Fruit fly (Drosophila melanogaster) whole organism, embryonic: ENCODE data around the gene His3.3A.

Source experiments
- B-H2 ChIP-seq: fragments of 200-800 bp; sonication (Bioruptor generic); optimal IDR thresholded peaks from 2 replicates; lab custom pipeline; 2018; ENCODE audit warnings: missing biosample characterization, mild to moderate bottlenecking, missing genetic modification characterization
- BEAF-32 ChIP-seq: fragments of 200-800 bp; sonication (Bioruptor generic); optimal IDR thresholded peaks from 3 replicates; lab custom pipeline; 2017; ENCODE audit warnings: missing biosample characterization, missing genetic modification characterization, mild to moderate bottlenecking, moderate library complexity, missing genetic modification reagents
- CG10209 ChIP-seq: fragments of 200-800 bp; sonication (Bioruptor generic); optimal IDR thresholded peaks from 3 replicates; lab custom pipeline; 2017; ENCODE audit warnings: missing biosample characterization, mild to moderate bottlenecking, missing genetic modification characterization, missing genetic modification reagents
- CG12942 ChIP-seq: fragments of 200-800 bp; sonication (Bioruptor generic); optimal IDR thresholded peaks from 3 replicates; lab custom pipeline; 2016; ENCODE audit warnings: missing biosample characterization, missing genetic modification characterization
- CG13123 ChIP-seq: fragments of 200-800 bp; sonication (Bioruptor generic); optimal IDR thresholded peaks from 2 replicates; lab custom pipeline; 2016; ENCODE audit warnings: missing biosample characterization, missing genetic modification characterization
- CG13624 ChIP-seq: fragments of 200-800 bp; sonication (Bioruptor generic); optimal IDR thresholded peaks from 2 replicates; lab custom pipeline; 2016; ENCODE audit warnings: missing biosample characterization, missing genetic modification characterization
- CG1647 ChIP-seq: fragments of 200-800 bp; sonication (Bioruptor generic); optimal IDR thresholded peaks from 3 replicates; lab custom pipeline; 2016; ENCODE audit warnings: missing biosample characterization, missing genetic modification characterization
- CG16863 ChIP-seq: fragments of 200-800 bp; sonication (Bioruptor generic); optimal IDR thresholded peaks from 3 replicates; lab custom pipeline; 2016; ENCODE audit warnings: missing biosample characterization, missing genetic modification characterization
- CG17359 ChIP-seq: fragments of 200-800 bp; sonication (Bioruptor generic); optimal IDR thresholded peaks from 3 replicates; lab custom pipeline; 2018; ENCODE audit warnings: missing biosample characterization, mild to moderate bottlenecking, missing genetic modification characterization, moderate library complexity
- CG17361 ChIP-seq: fragments of 200-800 bp; sonication (Bioruptor generic); IDR thresholded peaks from 3 replicates; pipeline ENCODE4 v1.3.6; 2022; ENCODE audit warnings: missing biosample characterization, missing genetic modification characterization
- CG17912 ChIP-seq: fragments of 200-800 bp; sonication (Bioruptor generic); optimal IDR thresholded peaks from 2 replicates; lab custom pipeline; 2018; ENCODE audit warnings: missing biosample characterization, mild to moderate bottlenecking, missing genetic modification characterization
- CG1832 ChIP-seq: fragments of 200-800 bp; sonication (Bioruptor generic); optimal IDR thresholded peaks from 2 replicates; lab custom pipeline; 2017; ENCODE audit warnings: missing biosample characterization, mild to moderate bottlenecking, missing genetic modification characterization, inconsistent platforms
- CG2712 ChIP-seq: fragments of 200-800 bp; optimal IDR thresholded peaks from 3 replicates; lab custom pipeline; 2019; ENCODE audit warnings: missing biosample characterization, mild to moderate bottlenecking, missing genetic modification characterization, moderate library complexity
- CG34224 ChIP-seq: fragments of 200-800 bp; sonication (Bioruptor generic); IDR thresholded peaks from 3 replicates; pipeline ENCODE4 v1.3.6; 2022; ENCODE audit warnings: missing biosample characterization, missing genetic modification characterization; ENCODE audit not compliant: partially characterized antibody
- CG42726 ChIP-seq: fragments of 200-800 bp; sonication (Bioruptor generic); IDR thresholded peaks from 2 replicates; pipeline ENCODE4 v1.3.6; 2022; ENCODE audit warnings: missing biosample characterization, missing genetic modification characterization; ENCODE audit not compliant: partially characterized antibody
- CG4404 ChIP-seq: fragments of 200-800 bp; sonication (Bioruptor generic); IDR thresholded peaks from 2 replicates; pipeline ENCODE4 v1.3.6; 2022; ENCODE audit warnings: missing biosample characterization, missing genetic modification characterization
- CG6683 ChIP-seq: fragments of 200-800 bp; sonication (Bioruptor generic); optimal IDR thresholded peaks from 2 replicates; lab custom pipeline; 2017; ENCODE audit warnings: missing biosample characterization, mild to moderate bottlenecking, missing genetic modification characterization, missing genetic modification reagents
- CG8924 ChIP-seq: fragments of 200-800 bp; optimal IDR thresholded peaks from 3 replicates; lab custom pipeline; 2019; ENCODE audit warnings: missing biosample characterization, mild to moderate bottlenecking, missing genetic modification characterization, moderate library complexity
- CG9932 ChIP-seq: fragments of 200-800 bp; sonication (Bioruptor generic); IDR thresholded peaks from 2 replicates; pipeline ENCODE4 v1.3.6; 2022; ENCODE audit warnings: missing biosample characterization, missing genetic modification characterization
- Deaf1 ChIP-seq: fragments of 200-800 bp; optimal IDR thresholded peaks from 3 replicates; lab custom pipeline; 2019; ENCODE audit warnings: missing biosample characterization, mild to moderate bottlenecking, missing genetic modification characterization, moderate library complexity
- Dip2 ChIP-seq: fragments of 200-800 bp; sonication (Bioruptor generic); IDR thresholded peaks from 2 replicates; pipeline ENCODE4 v1.3.6; 2022; ENCODE audit warnings: missing biosample characterization, missing genetic modification characterization
- E2f2 ChIP-seq: fragments of 200-800 bp; sonication (Bioruptor generic); IDR thresholded peaks from 2 replicates; pipeline ENCODE4 v1.3.6; 2022; ENCODE audit warnings: missing biosample characterization, missing genetic modification characterization
- Elba2 ChIP-seq: fragments of 200-800 bp; sonication (Bioruptor generic); optimal IDR thresholded peaks from 3 replicates; lab custom pipeline; 2016; ENCODE audit warnings: missing biosample characterization, missing genetic modification characterization
- Hand ChIP-seq: fragments of 200-800 bp; sonication (Bioruptor generic); optimal IDR thresholded peaks from 2 replicates; lab custom pipeline; 2017; ENCODE audit warnings: mild to moderate bottlenecking, missing biosample characterization, missing genetic modification reagents, missing genetic modification characterization
- Med ChIP-seq: fragments of 200-800 bp; sonication (Bioruptor generic); peaks from one replicate; lab custom pipeline; 2016; ENCODE audit warnings: missing biosample characterization, missing genetic modification characterization, mild to moderate bottlenecking, inconsistent platforms, moderate library complexity
- ab ChIP-seq: fragments of 200-800 bp; sonication (Bioruptor generic); optimal IDR thresholded peaks from 2 replicates; lab custom pipeline; 2016; ENCODE audit warnings: missing biosample characterization, missing genetic modification characterization
- az2 ChIP-seq: fragments of 200-800 bp; sonication (Bioruptor generic); optimal IDR thresholded peaks from 3 replicates; lab custom pipeline; 2016; ENCODE audit warnings: missing biosample characterization, missing genetic modification characterization
- bowl ChIP-seq: fragments of 200-800 bp; sonication (Bioruptor generic); IDR thresholded peaks from 2 replicates; pipeline ENCODE4 v1.3.6; 2022; ENCODE audit warnings: missing biosample characterization, missing genetic modification characterization
- btn ChIP-seq: fragments of 200-800 bp; sonication (Bioruptor generic); optimal IDR thresholded peaks from 2 replicates; lab custom pipeline; 2016; ENCODE audit warnings: missing biosample characterization, missing genetic modification characterization
- dati ChIP-seq: fragments of 200-800 bp; sonication (Bioruptor generic); IDR thresholded peaks from 2 replicates; pipeline ENCODE4 v1.3.6; 2022; ENCODE audit warnings: missing biosample characterization, missing genetic modification characterization
- esg ChIP-seq: fragments of 200-800 bp; sonication (Bioruptor generic); conservative IDR thresholded peaks from 2 replicates; pipeline ENCODE4 v1.3.6; 2022; ENCODE audit warnings: missing biosample characterization, missing genetic modification characterization
- ewg ChIP-seq: fragments of 200-800 bp; sonication (Bioruptor generic); optimal IDR thresholded peaks from 3 replicates; lab custom pipeline; 2017; ENCODE audit warnings: mild to moderate bottlenecking, missing biosample characterization, missing genetic modification reagents, missing genetic modification characterization
- gce ChIP-seq: fragments of 200-800 bp; sonication (Bioruptor generic); IDR thresholded peaks from 3 replicates; pipeline ENCODE4 v1.3.6; 2022; ENCODE audit warnings: missing biosample characterization, missing genetic modification characterization
- her ChIP-seq: fragments of 200-800 bp; sonication (Bioruptor generic); optimal IDR thresholded peaks from 2 replicates; lab custom pipeline; 2016; ENCODE audit warnings: missing biosample characterization, missing genetic modification characterization
- ken ChIP-seq: fragments of 200-800 bp; sonication (Bioruptor generic); IDR thresholded peaks from 3 replicates; pipeline ENCODE4 v1.3.6; 2022; ENCODE audit warnings: missing biosample characterization, missing genetic modification characterization
- klu ChIP-seq: fragments of 200-800 bp; sonication (Bioruptor generic); IDR thresholded peaks from 2 replicates; pipeline ENCODE4 v1.3.6; 2022; ENCODE audit warnings: missing biosample characterization, missing genetic modification characterization
- knrl ChIP-seq: fragments of 200-800 bp; sonication (Bioruptor generic); IDR thresholded peaks from 3 replicates; pipeline ENCODE4 v1.3.6; 2022; ENCODE audit warnings: missing biosample characterization, missing genetic modification characterization; ENCODE audit not compliant: partially characterized antibody
- nom ChIP-seq: fragments of 200-800 bp; sonication (Bioruptor generic); optimal IDR thresholded peaks from 2 replicates; lab custom pipeline; 2017; ENCODE audit warnings: missing biosample characterization, missing genetic modification characterization, mild to moderate bottlenecking, moderate library complexity, missing genetic modification reagents
- pros ChIP-seq: fragments of 200-800 bp; sonication (Bioruptor generic); optimal IDR thresholded peaks from 3 replicates; lab custom pipeline; 2019; ENCODE audit warnings: missing biosample characterization, mild to moderate bottlenecking, missing genetic modification characterization, moderate library complexity
- pzg ChIP-seq: fragments of 200-800 bp; sonication (Bioruptor generic); optimal IDR thresholded peaks from 3 replicates; lab custom pipeline; 2018; ENCODE audit warnings: missing biosample characterization, mild to moderate bottlenecking, missing genetic modification characterization, moderate library complexity
- schlank ChIP-seq: fragments of 200-800 bp; sonication (Bioruptor generic); optimal IDR thresholded peaks from 2 replicates; lab custom pipeline; 2018; ENCODE audit warnings: missing biosample characterization, mild to moderate bottlenecking, missing genetic modification characterization
- sd ChIP-seq: fragments of 200-800 bp; sonication (Bioruptor generic); optimal IDR thresholded peaks from 3 replicates; lab custom pipeline; 2018; ENCODE audit warnings: missing biosample characterization, mild to moderate bottlenecking, missing genetic modification characterization, moderate library complexity
- seq ChIP-seq: fragments of 200-800 bp; sonication (Bioruptor generic); IDR thresholded peaks from 2 replicates; pipeline ENCODE4 v1.3.6; 2022; ENCODE audit warnings: missing biosample characterization, missing genetic modification characterization
- slbo ChIP-seq: fragments of 200-800 bp; sonication (Bioruptor generic); IDR thresholded peaks from 2 replicates; pipeline ENCODE4 v1.3.6; 2022; ENCODE audit warnings: missing biosample characterization, missing genetic modification characterization
- tna ChIP-seq: fragments of 200-800 bp; sonication (Bioruptor generic); IDR thresholded peaks from 2 replicates; pipeline ENCODE4 v1.3.6; 2022; ENCODE audit warnings: missing biosample characterization, missing genetic modification characterization; ENCODE audit not compliant: partially characterized antibody
- yki ChIP-seq: fragments of >200 bp; optimal IDR thresholded peaks from 3 replicates; lab custom pipeline; 2018
- zfh2 ChIP-seq: fragments of 200-800 bp; sonication (Bioruptor generic); optimal IDR thresholded peaks from 2 replicates; lab custom pipeline; 2016; ENCODE audit warnings: missing biosample characterization, missing genetic modification characterization

Gene His3.3A

DNA sequence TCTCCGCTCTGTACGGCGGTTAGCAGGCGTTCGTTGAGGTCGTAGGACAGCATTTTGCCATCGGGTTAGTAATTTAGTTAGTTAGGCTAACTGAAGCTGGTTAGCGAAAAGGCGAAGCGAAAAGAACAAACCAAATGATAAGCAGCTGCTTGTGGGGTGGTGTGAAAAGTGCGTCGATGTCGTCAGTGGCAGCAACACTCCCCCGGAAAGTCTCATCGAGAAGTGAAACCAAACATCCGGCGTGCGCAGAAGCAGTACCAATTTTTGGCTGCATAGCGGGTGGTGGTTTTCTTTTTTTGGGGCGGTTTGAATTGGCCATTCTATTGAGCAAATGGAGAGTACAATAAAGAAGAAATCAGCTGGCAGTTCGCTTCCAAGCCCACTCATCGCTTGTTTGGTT lies 4.0 kb upstream of the His3.3A start, which contains the start of gene CG9121 (continued):
- peak; percentile 91 for TF ChIP-seq ewg (GFP tag; lab: Kevin White, UChicago)
- TF ChIP-seq seq (GFP tag; lab: Robert Waterston, UW): peak; percentile 64; the same call in 1 of the 2 replicates
- no peak for TF ChIP-seq her (GFP tag; lab: Kevin White, UChicago)
- TF ChIP-seq btn (GFP tag; lab: Kevin White, UChicago): no peak
- no peak for TF ChIP-seq schlank (tag; lab: Kevin White, UChicago)
- TF ChIP-seq Med (GFP tag; lab: Kevin White, UChicago): peak; percentile 9

DNA sequence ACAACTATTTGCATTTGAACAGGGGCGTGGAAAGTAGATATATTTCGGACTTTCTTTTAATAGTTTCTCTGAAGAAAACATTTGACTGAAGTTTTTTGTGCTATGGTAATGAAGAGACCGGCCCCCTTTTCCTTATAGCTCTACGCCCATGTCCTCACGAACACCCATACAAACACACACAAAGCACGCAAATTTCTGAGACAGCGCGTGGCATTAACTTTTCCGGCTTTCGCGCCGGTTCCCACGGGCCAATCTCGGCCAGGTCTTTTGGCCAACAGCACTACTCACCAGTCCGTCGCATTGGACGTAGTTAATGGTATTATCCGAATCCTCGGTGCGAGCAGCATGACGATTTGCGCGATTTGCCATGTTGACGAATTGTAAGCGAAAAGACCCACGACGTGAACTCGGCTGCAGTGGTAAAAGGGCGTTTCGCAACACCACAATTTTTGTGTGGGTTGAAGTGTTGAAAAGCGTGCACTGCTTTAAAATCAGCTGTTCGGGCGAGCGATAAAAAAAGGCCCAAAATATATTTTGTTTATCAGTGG lies 2.4 kb upstream of the His3.3A start, which contains the start of gene senju:
Gene senju, plus strand, starts transcription at position 477 of the 548 bp plus-strand sequence.
- peak; percentile 78 for TF ChIP-seq btn (GFP tag; lab: Kevin White, UChicago)
- TF ChIP-seq CG42726 (GFP tag; lab: Robert Waterston, UW): peak; percentile 36; the same call in 1 of the 2 replicates
- peak; percentile 84 for TF ChIP-seq CG12942 (GFP tag; lab: Kevin White, UChicago)
- TF ChIP-seq ab (GFP tag; lab: Kevin White, UChicago): peak; percentile 61
- TF ChIP-seq CG10209 (GFP tag; lab: Kevin White, UChicago): peak; percentile 77
- TF ChIP-seq Elba2 (GFP tag; lab: Kevin White, UChicago): no peak
- TF ChIP-seq ken (GFP tag; lab: Robert Waterston, UW): peak; percentile 81
- TF ChIP-seq Hand (GFP tag; lab: Kevin White, UChicago): peak; percentile 82
- peak; percentile 81 for TF ChIP-seq CG13123
- TF ChIP-seq sd (tag; lab: Kevin White, UChicago): peak; percentile 73
- peak; percentile 31 for TF ChIP-seq CG1832 (GFP tag; lab: Kevin White, UChicago)
- peak; percentile 78 for TF ChIP-seq CG17361 (GFP tag; lab: Robert Waterston, UW)
- peak; percentile 86 for TF ChIP-seq Deaf1 (tag; lab: Kevin White, UChicago)
- no peak for TF ChIP-seq yki (lab: Kevin White, UChicago)
- TF ChIP-seq E2f2 (GFP tag; lab: Robert Waterston, UW): peak; percentile 55; the same call in 1 of the 2 replicates
- peak; percentile 63; the same call in 2 of the 3 replicates for TF ChIP-seq CG34224 (GFP tag; lab: Robert Waterston, UW)
- peak; percentile 52 for TF ChIP-seq CG4404 (GFP tag; lab: Robert Waterston, UW)
- peak; percentile 63 for TF ChIP-seq ewg (GFP tag; lab: Kevin White, UChicago)
- peak; percentile 76 for TF ChIP-seq CG2712 (tag; lab: Kevin White, UChicago)
- TF ChIP-seq slbo: peak; percentile 83
- peak; percentile 27; the same call in 1 of the 3 replicates for TF ChIP-seq knrl (GFP tag; lab: Robert Waterston, UW)
- peak; percentile 79; the same call in 2 of the 3 replicates for TF ChIP-seq gce (GFP tag; lab: Robert Waterston, UW)
- peak; percentile 20 for TF ChIP-seq pros
- TF ChIP-seq CG1647 (GFP tag; lab: Kevin White, UChicago): peak; percentile 45
- peak; percentile 74 for TF ChIP-seq nom (GFP tag; lab: Kevin White, UChicago)
- TF ChIP-seq az2 (GFP tag; lab: Kevin White, UChicago): peak; percentile 88
- TF ChIP-seq B-H2 (GFP tag; lab: Kevin White, UChicago): peak; percentile 88
- peak; percentile 90 for TF ChIP-seq zfh2 (GFP tag; lab: Kevin White, UChicago)
- peak; percentile 89 for TF ChIP-seq CG13624
- peak; percentile 78 for TF ChIP-seq CG17359 (tag; lab: Kevin White, UChicago)
- peak; percentile 49 for TF ChIP-seq bowl (GFP tag; lab: Robert Waterston, UW)
- peak; percentile 79 for TF ChIP-seq CG17912 (GFP tag; lab: Kevin White, UChicago)
- peak; percentile 41; the same call in 1 of the 2 replicates for TF ChIP-seq klu (GFP tag; lab: Robert Waterston, UW)
- TF ChIP-seq CG8924: peak; percentile 82
- TF ChIP-seq pzg (GFP tag; lab: Kevin White, UChicago): peak; percentile 95
- TF ChIP-seq esg: peak; percentile 67
- peak; percentile 70 for TF ChIP-seq CG6683
- TF ChIP-seq Dip2: no peak
- peak; percentile 85 for TF ChIP-seq CG16863 (GFP tag; lab: Kevin White, UChicago)
- TF ChIP-seq dati: peak; percentile 73; the same call in 1 of the 2 replicates
- TF ChIP-seq CG9932 (GFP tag; lab: Robert Waterston, UW): peak; percentile 83
- TF ChIP-seq BEAF-32 (GFP tag; lab: Kevin White, UChicago): peak; percentile 57
- no peak for TF ChIP-seq tna (GFP tag; lab: Robert Waterston, UW)
